Worm (Caenorhabditis elegans): ENCODE data around the gene sfxn-1.2.

ce11 chrII:11226379-11226778 lies 40.6 kb downstream of the sfxn-1.2 start, which contains the start of gene T06D8.2:
- TF ChIP-seq dao-5 (tag; optimal IDR thresholded peaks at IDR 0.05): no peak
- TF ChIP-seq him-1 (tag; optimal IDR thresholded peaks at IDR 0.05): no peak
- no peak for TF ChIP-seq W03F9.2 (tag; optimal IDR thresholded peaks at IDR 0.05)

Measured in whole organism, L4/young adult.